Worm (Caenorhabditis elegans) whole organism, L1 larva: ENCODE data around the gene F32G8.2.

Source experiments
- C04F5.9 ChIP-seq: sonication (generic microtip); optimal IDR thresholded peaks from 2 replicates; lab custom pipeline; 2016; ENCODE audit warnings: missing genetic modification characterization, missing compliant biosample characterization
- C16A3.4 ChIP-seq: fragments of 150-350 bp; optimal IDR thresholded peaks from 2 replicates; lab custom pipeline; 2014; ENCODE audit warnings: missing biosample characterization, missing genetic modification characterization
- F16B12.6 ChIP-seq: fragments of 150-350 bp; optimal IDR thresholded peaks from 2 replicates; lab custom pipeline; 2014; ENCODE audit warnings: missing biosample characterization, missing genetic modification characterization
- aly-2 ChIP-seq: fragments of 150-350 bp; optimal IDR thresholded peaks from 2 replicates; lab custom pipeline; 2014; ENCODE audit warnings: missing biosample characterization, missing genetic modification characterization
- ama-1 ChIP-seq: fragments of 150-350 bp; optimal IDR thresholded peaks from 2 replicates; lab custom pipeline; 2014
- blmp-1 ChIP-seq: fragments of 150-350 bp; optimal IDR thresholded peaks from 2 replicates; lab custom pipeline; 2014; ENCODE audit warnings: missing biosample characterization, missing genetic modification characterization
- ceh-8 ChIP-seq: fragments of 200-800 bp; sonication (Bioruptor generic); optimal IDR thresholded peaks from 2 replicates; lab custom pipeline; 2018; ENCODE audit warnings: mild to moderate bottlenecking, missing genetic modification characterization, moderate library complexity, missing compliant biosample characterization
- ceh-82 ChIP-seq, 3 experiments: fragments of 150-350 bp in 1 of 3; sonication (generic microtip) in 2 of 3; optimal IDR thresholded peaks; 2 replicates each; lab custom pipeline; 2014 to 2017; ENCODE audit warnings: missing biosample characterization in 3 of 3, missing genetic modification characterization in 3 of 3
- ceh-88 ChIP-seq: fragments of 200-800 bp; sonication (Bioruptor generic); IDR thresholded peaks from 2 replicates; pipeline ENCODE4 v1.3.6; 2022; ENCODE audit warnings: missing genetic modification characterization, missing compliant biosample characterization
- ces-1 ChIP-seq: fragments of 150-350 bp; optimal IDR thresholded peaks from 2 replicates; lab custom pipeline; 2014; ENCODE audit warnings: missing biosample characterization, missing genetic modification reagents, missing genetic modification characterization
- dpl-1 ChIP-seq, 3 experiments: fragments of 150-350 bp in 2 of 3; sonication (generic microtip) in 1 of 3; optimal IDR thresholded peaks; 2 replicates each; lab custom pipeline; 2014 to 2017; ENCODE audit warnings: missing biosample characterization in 3 of 3, missing genetic modification characterization in 3 of 3, missing genetic modification reagents in 3 of 3
- efl-1 ChIP-seq, 4 experiments: fragments of 150-350 bp; optimal IDR thresholded peaks in 3 of 4; peaks in 1 of 4; 1 replicate in 1 of 4; 2 replicates in 3 of 4; lab custom pipeline; 2014; ENCODE audit warnings: missing biosample characterization in 2 of 4, missing genetic modification characterization in 2 of 4, missing genetic modification reagents in 2 of 4
- egl-13 ChIP-seq: sonication (generic microtip); optimal IDR thresholded peaks from 2 replicates; lab custom pipeline; 2016; ENCODE audit warnings: missing genotype, missing genetic modification reagents, missing genetic modification characterization, missing compliant biosample characterization
- egl-27 ChIP-seq, 2 experiments: fragments of 150-350 bp in 1 of 2; sonication (generic microtip); optimal IDR thresholded peaks; 3 replicates each; lab custom pipeline; 2017 to 2018; ENCODE audit warnings: missing biosample characterization in 2 of 2, missing genetic modification characterization in 2 of 2, missing genetic modification reagents in 2 of 2
- elt-2 ChIP-seq: sonication (generic microtip); optimal IDR thresholded peaks from 2 replicates; lab custom pipeline; 2016; ENCODE audit warnings: missing genetic modification characterization, mild to moderate bottlenecking, inconsistent platforms, missing compliant biosample characterization, missing genetic modification reagents
- elt-3 ChIP-seq, 6 experiments: fragments of 150-350 bp in 1 of 6; sonication (generic microtip); optimal IDR thresholded peaks; 2 replicates each; lab custom pipeline; 2017 to 2018; ENCODE audit warnings: missing biosample characterization in 6 of 6, missing genetic modification characterization in 6 of 6, inconsistent platforms in 1 of 6
- ets-5 ChIP-seq: fragments of 200-800 bp; sonication (Bioruptor generic); IDR thresholded peaks from 2 replicates; pipeline ENCODE4 v1.3.6; 2022; ENCODE audit warnings: missing genetic modification characterization, missing compliant biosample characterization
- fkh-10 ChIP-seq: sonication (generic microtip); optimal IDR thresholded peaks from 2 replicates; lab custom pipeline; 2017; ENCODE audit warnings: missing biosample characterization, missing genetic modification reagents, missing genetic modification characterization
- fkh-4 ChIP-seq: sonication (generic microtip); optimal IDR thresholded peaks from 2 replicates; lab custom pipeline; 2016; ENCODE audit warnings: missing compliant biosample characterization, missing genetic modification characterization, borderline replicate concordance
- fkh-8 ChIP-seq: sonication (generic microtip); optimal IDR thresholded peaks from 2 replicates; lab custom pipeline; 2016; ENCODE audit warnings: mild to moderate bottlenecking, missing genetic modification characterization, missing compliant biosample characterization
- hlh-17 ChIP-seq: fragments of 200-800 bp; sonication (Bioruptor generic); optimal IDR thresholded peaks from 2 replicates; lab custom pipeline; 2018; ENCODE audit warnings: missing genetic modification characterization, mild to moderate bottlenecking, missing compliant biosample characterization, moderate library complexity, borderline replicate concordance
- hpl-2 ChIP-seq: fragments of 150-350 bp; optimal IDR thresholded peaks from 2 replicates; lab custom pipeline; 2014; ENCODE audit warnings: missing biosample characterization, missing genetic modification reagents, missing genetic modification characterization
- isw-1 ChIP-seq: fragments of 200-800 bp; sonication (Bioruptor generic); IDR thresholded peaks from 2 replicates; pipeline ENCODE4 v1.3.6; 2022; ENCODE audit warnings: missing genetic modification characterization, missing compliant biosample characterization
- jun-1 ChIP-seq: fragments of 150-350 bp; optimal IDR thresholded peaks from 2 replicates; lab custom pipeline; 2014; ENCODE audit warnings: missing biosample characterization, missing genetic modification reagents, missing genetic modification characterization
- lin-13 ChIP-seq: fragments of 150-350 bp; optimal IDR thresholded peaks from 2 replicates; lab custom pipeline; 2014; ENCODE audit warnings: missing biosample characterization, missing genetic modification reagents, missing genetic modification characterization
- lin-14 ChIP-seq: fragments of 200-800 bp; sonication (Bioruptor generic); optimal IDR thresholded peaks from 2 replicates; lab custom pipeline; 2018; ENCODE audit warnings: mild to moderate bottlenecking, missing genetic modification characterization, moderate library complexity, missing compliant biosample characterization
- lin-35 ChIP-seq, 2 experiments: fragments of 150-350 bp; optimal IDR thresholded peaks; 2 replicates each; lab custom pipeline; 2014; ENCODE audit warnings: missing biosample characterization in 2 of 2, missing genetic modification characterization in 2 of 2, missing genetic modification reagents in 2 of 2
- lin-39 ChIP-seq: fragments of 150-350 bp; optimal IDR thresholded peaks from 2 replicates; lab custom pipeline; 2014; ENCODE audit warnings: missing biosample characterization, missing genetic modification reagents, missing genetic modification characterization
- lir-3 ChIP-seq: sonication (generic microtip); optimal IDR thresholded peaks from 2 replicates; lab custom pipeline; 2016; ENCODE audit warnings: mild to moderate bottlenecking, missing genetic modification characterization, moderate library complexity, missing compliant biosample characterization; ENCODE audit not compliant: poor library complexity
- lsy-2 ChIP-seq, 2 experiments: fragments of 150-350 bp; optimal IDR thresholded peaks; 2 replicates each; lab custom pipeline; 2014; ENCODE audit warnings: missing biosample characterization in 2 of 2, missing genetic modification characterization in 2 of 2
- mab-9 ChIP-seq: fragments of 200-800 bp; sonication (Bioruptor generic); IDR thresholded peaks from 2 replicates; pipeline ENCODE4 v1.3.6; 2022; ENCODE audit warnings: missing genetic modification reagents, missing genetic modification characterization, missing compliant biosample characterization
- mep-1 ChIP-seq: fragments of 150-350 bp; optimal IDR thresholded peaks from 2 replicates; lab custom pipeline; 2014; ENCODE audit warnings: missing biosample characterization, missing genetic modification characterization
- nhr-19 ChIP-seq: fragments of 200-800 bp; sonication (Bioruptor generic); conservative IDR thresholded peaks from 2 replicates; pipeline ENCODE4 v1.3.6; 2022; ENCODE audit warnings: missing genetic modification characterization, missing compliant biosample characterization
- nhr-237 ChIP-seq: fragments of 150-350 bp; optimal IDR thresholded peaks from 2 replicates; lab custom pipeline; 2014; ENCODE audit warnings: missing biosample characterization, missing genetic modification characterization
- nhr-85 ChIP-seq: sonication (generic microtip); peaks from one replicate; lab custom pipeline; 2016; ENCODE audit warnings: missing genetic modification characterization, inconsistent platforms, missing compliant biosample characterization
- pax-3 ChIP-seq: fragments of 200-800 bp; sonication (Bioruptor generic); optimal IDR thresholded peaks from 2 replicates; lab custom pipeline; 2018; ENCODE audit warnings: mild to moderate bottlenecking, missing genetic modification characterization, moderate library complexity, missing compliant biosample characterization
- rnt-1 ChIP-seq: sonication (generic microtip); optimal IDR thresholded peaks from 2 replicates; lab custom pipeline; 2016; ENCODE audit warnings: mild to moderate bottlenecking, missing genetic modification characterization, moderate library complexity, missing compliant biosample characterization
- skn-1 ChIP-seq: fragments of 150-350 bp; optimal IDR thresholded peaks from 2 replicates; lab custom pipeline; 2014; ENCODE audit warnings: missing biosample characterization, missing genetic modification characterization
- snu-23 ChIP-seq: sonication (generic microtip); optimal IDR thresholded peaks from 2 replicates; lab custom pipeline; 2016; ENCODE audit warnings: missing genetic modification characterization, missing compliant biosample characterization
- sptf-1 ChIP-seq: fragments of 150-350 bp; optimal IDR thresholded peaks from 2 replicates; lab custom pipeline; 2014; ENCODE audit warnings: missing biosample characterization, missing genetic modification characterization
- sup-37 ChIP-seq: fragments of 200-800 bp; sonication (Bioruptor generic); optimal IDR thresholded peaks from 2 replicates; lab custom pipeline; 2018; ENCODE audit warnings: mild to moderate bottlenecking, missing genetic modification characterization, missing compliant biosample characterization
- swsn-7 ChIP-seq: sonication (generic microtip); optimal IDR thresholded peaks from 2 replicates; lab custom pipeline; 2016; ENCODE audit warnings: missing genetic modification characterization, missing compliant biosample characterization
- unc-30 ChIP-seq: sonication (generic microtip); optimal IDR thresholded peaks from 2 replicates; lab custom pipeline; 2017; ENCODE audit warnings: missing biosample characterization, missing genetic modification characterization
- unc-86 ChIP-seq: sonication (generic microtip); optimal IDR thresholded peaks from 2 replicates; lab custom pipeline; 2016; ENCODE audit warnings: missing genetic modification characterization, missing compliant biosample characterization
- xbp-1 ChIP-seq: sonication (generic microtip); optimal IDR thresholded peaks from 2 replicates; lab custom pipeline; 2016; ENCODE audit warnings: missing genetic modification characterization, missing compliant biosample characterization
- zip-4 ChIP-seq: fragments of 200-800 bp; sonication (Bioruptor generic); optimal IDR thresholded peaks from 2 replicates; lab custom pipeline; 2018; ENCODE audit warnings: mild to moderate bottlenecking, missing genetic modification characterization, moderate library complexity, missing compliant biosample characterization
- ztf-11 ChIP-seq, 2 experiments: sonication (generic microtip); optimal IDR thresholded peaks; 2 replicates each; lab custom pipeline; 2016 to 2017; ENCODE audit warnings: missing genetic modification characterization in 2 of 2, missing biosample characterization in 1 of 2, missing compliant biosample characterization in 1 of 2
- ztf-4 ChIP-seq: fragments of 150-350 bp; optimal IDR thresholded peaks from 2 replicates; lab custom pipeline; 2014; ENCODE audit warnings: missing biosample characterization, missing genetic modification characterization

F32G8.2 gene

DNA sequence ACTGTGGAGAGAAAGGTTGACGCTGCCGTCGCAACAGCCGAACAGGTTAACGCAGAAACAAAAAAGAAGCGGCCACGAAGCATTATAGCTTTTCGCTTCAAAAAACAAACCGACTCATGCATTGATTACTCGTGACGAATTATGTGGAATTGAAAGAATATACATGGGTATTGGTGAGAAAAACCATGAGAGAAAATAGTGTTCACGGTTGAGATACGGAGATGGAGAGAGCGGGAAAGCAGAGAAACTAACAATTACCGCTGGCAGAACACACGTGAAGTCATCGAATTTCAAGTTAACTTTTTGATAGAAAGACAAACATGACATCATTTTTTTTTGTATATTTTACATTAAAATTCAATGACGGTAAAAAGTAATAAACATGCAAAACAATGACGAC lies 14.5 kb upstream of the F32G8.2 start (continued):
- TF ChIP-seq lin-39 (tag; lab: Kevin White, UChicago), result no peak
- TF ChIP-seq blmp-1 (tag; lab: Kevin White, UChicago), result peak; percentile 44
- TF ChIP-seq rnt-1 (tag; lab: Kevin White, UChicago), result peak; percentile 16
- no peak for TF ChIP-seq egl-13
- no peak for TF ChIP-seq isw-1
- TF ChIP-seq efl-1 (optimal IDR thresholded peaks at IDR 0.05; lab: Kevin White, UChicago), result peak in 1 of 2 experiments; percentile 27
- TF ChIP-seq efl-1 (GFP tag; optimal IDR thresholded peaks at IDR 0.05 in 1 of 2; lab: Kevin White, UChicago), result peak; percentile 13 to 93
- TF ChIP-seq lin-13, result no peak
- TF ChIP-seq fkh-4 (tag; lab: Kevin White, UChicago), result no peak
- no peak for TF ChIP-seq unc-30 (tag; lab: Kevin White, UChicago)
- no peak for TF ChIP-seq zip-4 (GFP tag; lab: Kevin White, UChicago)
- peak; percentile 17 for TF ChIP-seq elt-2 (tag; lab: Kevin White, UChicago)
- TF ChIP-seq fkh-8 (tag; lab: Kevin White, UChicago), result peak; percentile 50
- no peak for TF ChIP-seq nhr-237
- no peak for TF ChIP-seq xbp-1 (tag; lab: Kevin White, UChicago)
- TF ChIP-seq lir-3 (tag; lab: Kevin White, UChicago), result no peak
- TF ChIP-seq F16B12.6 (tag; lab: Kevin White, UChicago), result no peak
- no peak for TF ChIP-seq jun-1 (tag; lab: Kevin White, UChicago)
- TF ChIP-seq hlh-17, result no peak
- TF ChIP-seq egl-27 (tag; optimal IDR thresholded peaks at IDR 0.05; lab: Kevin White, UChicago), result no peak
- TF ChIP-seq lin-14 (GFP tag; lab: Kevin White, UChicago), result peak; percentile 62
- no peak for TF ChIP-seq mab-9 (GFP tag; lab: Robert Waterston, UW)
- TF ChIP-seq ets-5 (GFP tag; lab: Robert Waterston, UW), result no peak
- TF ChIP-seq sup-37 (GFP tag; lab: Kevin White, UChicago), result no peak
- no peak for TF ChIP-seq skn-1 (tag; lab: Kevin White, UChicago)
- TF ChIP-seq nhr-19, result no peak
- TF ChIP-seq ceh-82 (tag; optimal IDR thresholded peaks at IDR 0.05; lab: Kevin White, UChicago), result no peak
- TF ChIP-seq lin-35 (GFP tag; optimal IDR thresholded peaks at IDR 0.05; lab: Kevin White, UChicago), result peak; percentile 7 to 56

ce11 chrV:10536095-10536691 lies 13.6 kb upstream of the F32G8.2 start, which contains the start of gene ppm-1.A:
Gene ppm-1.A (minus strand): TSS chrV:10536388.
- TF ChIP-seq egl-13 (no peak), hpl-2 (GFP tag; lab: Kevin White, UChicago) (no peak), elt-2 (tag; lab: Kevin White, UChicago) (no peak), C04F5.9 (tag; lab: Kevin White, UChicago) (no peak), dpl-1 (GFP tag; optimal IDR thresholded peaks at IDR 0.05; lab: Kevin White, UChicago) (peak in 1 of 3 experiments; percentile 50), snu-23 (GFP tag; lab: Kevin White, UChicago) (peak; percentile 45), ceh-8 (GFP tag; lab: Kevin White, UChicago) (no peak), unc-86 (tag; lab: Kevin White, UChicago) (no peak), lin-13 (no peak), efl-1 (optimal IDR thresholded peaks at IDR 0.05; lab: Kevin White, UChicago) (peak in 1 of 2 experiments; percentile 7), efl-1 (GFP tag; optimal IDR thresholded peaks at IDR 0.05 in 1 of 2; lab: Kevin White, UChicago) (peak in 1 of 2 experiments; percentile 83), lin-14 (GFP tag; lab: Kevin White, UChicago) (peak; percentile 54), lin-39 (tag; lab: Kevin White, UChicago) (no peak), aly-2 (no peak), swsn-7 (tag; lab: Kevin White, UChicago) (no peak), C16A3.4 (no peak), ztf-4 (tag; lab: Kevin White, UChicago) (no peak), pax-3 (tag; lab: Kevin White, UChicago) (no peak), sptf-1 (tag; lab: Kevin White, UChicago) (no peak), elt-3 (tag; optimal IDR thresholded peaks at IDR 0.05; lab: Kevin White, UChicago) (peak in 2 of 6 experiments; percentile 14 to 60), fkh-10 (GFP tag; lab: Kevin White, UChicago) (no peak), ceh-88 (GFP tag; lab: Robert Waterston, UW) (no peak), ets-5 (GFP tag; lab: Robert Waterston, UW) (no peak), ces-1 (GFP tag; lab: Kevin White, UChicago) (no peak), fkh-8 (tag; lab: Kevin White, UChicago) (no peak), jun-1 (tag; lab: Kevin White, UChicago) (no peak), nhr-85 (peak; percentile 60), ztf-11 (tag; optimal IDR thresholded peaks at IDR 0.05; lab: Kevin White, UChicago) (no peak), mep-1 (tag; lab: Kevin White, UChicago) (peak; percentile 29), egl-27 (tag; optimal IDR thresholded peaks at IDR 0.05; lab: Kevin White, UChicago) (no peak), ama-1 (lab: Kevin White, UChicago) (peak; percentile 28), F16B12.6 (tag; lab: Kevin White, UChicago) (no peak), blmp-1 (tag; lab: Kevin White, UChicago) (peak; percentile 73), lsy-2 (tag; optimal IDR thresholded peaks at IDR 0.05; lab: Kevin White, UChicago) (peak; percentile 1 to 28)
